Fruit fly (Drosophila melanogaster) whole organism, larva: Measurements from ENCODE around the gene beat-IIIb.

Source experiments
- noc ChIP-seq: fragments of 200-800 bp; sonication (Bioruptor generic); optimal IDR thresholded peaks from 3 replicates; lab custom pipeline; 2019; ENCODE audit warnings: missing biosample characterization, mild to moderate bottlenecking, missing genetic modification characterization, moderate library complexity

The beat-IIIb gene

dm6 chr2L:16972788-16973187 is at the start of gene beat-IIIb:
TSS of gene beat-IIIb (plus strand) at chr2L:16973091.
- no peak for TF ChIP-seq noc (tag; lab: Kevin White, UChicago)

- no peak for TF ChIP-seq noc (tag; lab: Kevin White, UChicago)
Measured at dm6 chr2L:16982201-16982600, 9.3 kb downstream of the beat-IIIb start, which contains the start of gene CG44406. TSS of gene CG44406 (minus strand) at chr2L:16982301.

- TF ChIP-seq noc (tag; lab: Kevin White, UChicago): no peak
Measured at dm6 chr2L:16984678-16985077, 11.8 kb downstream of the beat-IIIb start, which contains the start of gene CG31806. TSS of gene CG31806 (plus strand) at chr2L:16984978.

- TF ChIP-seq noc (tag; lab: Kevin White, UChicago): no peak
Measured at dm6 chr2L:16996343-16996742, 23.5 kb downstream of the beat-IIIb start.

- no peak for TF ChIP-seq noc (tag; lab: Kevin White, UChicago)
Measured at dm6 chr2L:17014600-17014999, 41.7 kb downstream of the beat-IIIb start, which contains the start of gene CG6304. TSS of gene CG6304 (minus strand) at chr2L:17014700.

dm6 chr2L:17027503-17027902 is 54.6 kb downstream of the beat-IIIb start:
- no peak for TF ChIP-seq noc (tag; lab: Kevin White, UChicago)

- no peak for TF ChIP-seq noc (tag; lab: Kevin White, UChicago)
Measured at dm6 chr2L:17041211-17041610, 68.3 kb downstream of the beat-IIIb start.
